Fruit fly (Drosophila melanogaster) whole organism, wandering third instar larva: ENCODE results near the gene Zasp66.
A peak's percentile ranks its signal among the peaks of the same experiment; 100 is the strongest.

Source experiments
- CG9705 ChIP-seq: fragments of 200-800 bp; sonication (Bioruptor generic); optimal IDR thresholded peaks from 2 replicates; lab custom pipeline; 2018; ENCODE audit warnings: missing biosample characterization, mild to moderate bottlenecking, missing genetic modification characterization
- CrebA ChIP-seq: fragments of 200-800 bp; sonication (Bioruptor generic); optimal IDR thresholded peaks from 2 replicates; lab custom pipeline; 2016; ENCODE audit warnings: missing biosample characterization, mild to moderate bottlenecking, missing genetic modification characterization, borderline replicate concordance
- Dfd ChIP-seq: fragments of >200 bp; optimal IDR thresholded peaks from 2 replicates; lab custom pipeline; 2017; ENCODE audit warnings: missing biosample characterization, missing genetic modification characterization
- Hr78 ChIP-seq: fragments of >200 bp; optimal IDR thresholded peaks from 2 replicates; lab custom pipeline; 2017; ENCODE audit warnings: missing biosample characterization, missing genetic modification characterization
- Myc ChIP-seq: fragments of >200 bp; optimal IDR thresholded peaks from 2 replicates; lab custom pipeline; 2017
- OdsH ChIP-seq: fragments of 200-800 bp; sonication (Bioruptor generic); optimal IDR thresholded peaks from 2 replicates; lab custom pipeline; 2016; ENCODE audit warnings: missing biosample characterization, mild to moderate bottlenecking, missing genetic modification characterization
- br ChIP-seq: fragments of 200-800 bp; sonication (Bioruptor generic); optimal IDR thresholded peaks from 2 replicates; lab custom pipeline; 2016; ENCODE audit warnings: missing biosample characterization, missing genetic modification characterization
- dl ChIP-seq, 2 experiments: fragments of 175-275, 200-275 bp in 1 of 2; fragments of 200-275 bp in 1 of 2; sonication (Bioruptor generic); optimal IDR thresholded peaks; lab custom pipeline; 2018; ENCODE audit warnings: mild to moderate bottlenecking in 2 of 2, missing biosample characterization in 2 of 2, missing genetic modification characterization in 2 of 2, moderate library complexity in 2 of 2; ENCODE audit not compliant: partially characterized antibody in 2 of 2, insufficient read depth in 1 of 2
- lola ChIP-seq: fragments of >200 bp; optimal IDR thresholded peaks from 2 replicates; lab custom pipeline; 2017; ENCODE audit warnings: missing biosample characterization, missing genetic modification characterization
- psq ChIP-seq: fragments of 200-800 bp; sonication (Bioruptor generic); optimal IDR thresholded peaks from 3 replicates; lab custom pipeline; 2017; ENCODE audit warnings: missing biosample characterization, mild to moderate bottlenecking, missing genetic modification characterization, moderate library complexity
- sv ChIP-seq: fragments of 200-800 bp; sonication (Bioruptor generic); optimal IDR thresholded peaks from 3 replicates; lab custom pipeline; 2016; ENCODE audit warnings: missing biosample characterization, missing genetic modification characterization

dm6 chr3L:8667809-8668593, 43.8 kb downstream of the Zasp66 start:
- TF ChIP-seq OdsH, result peak; percentile 90
- no peak for TF ChIP-seq Hr78
- TF ChIP-seq CG9705 (GFP tag; lab: Kevin White, UChicago), result peak; percentile 82
- TF ChIP-seq sv (GFP tag; lab: Kevin White, UChicago), result no peak
- no peak for TF ChIP-seq Dfd (GFP tag; lab: Kevin White, UChicago)
- peak; percentile 85 for TF ChIP-seq psq
- peak; percentile 61 for TF ChIP-seq br (GFP tag; lab: Kevin White, UChicago)
- TF ChIP-seq Myc (lab: Kevin White, UChicago), result no peak
- no peak for TF ChIP-seq lola (GFP tag; lab: Kevin White, UChicago)
- TF ChIP-seq dl (GFP tag; optimal IDR thresholded peaks at IDR 0.05; lab: Kevin White, UChicago; ENCODE audit: insufficient read depth in 1 of 2, partially characterized antibody in 2 of 2), result no peak
- no peak for TF ChIP-seq CrebA (GFP tag; lab: Kevin White, UChicago)
